Worm (Caenorhabditis elegans): ENCODE data around the gene F22E5.20.
"Not testable (repeated sequence)": the region's sequence is repeated elsewhere in the genome, so short reads cannot be mapped to it uniquely, and the experiment has no call there.

F22E5.20 gene

DNA sequence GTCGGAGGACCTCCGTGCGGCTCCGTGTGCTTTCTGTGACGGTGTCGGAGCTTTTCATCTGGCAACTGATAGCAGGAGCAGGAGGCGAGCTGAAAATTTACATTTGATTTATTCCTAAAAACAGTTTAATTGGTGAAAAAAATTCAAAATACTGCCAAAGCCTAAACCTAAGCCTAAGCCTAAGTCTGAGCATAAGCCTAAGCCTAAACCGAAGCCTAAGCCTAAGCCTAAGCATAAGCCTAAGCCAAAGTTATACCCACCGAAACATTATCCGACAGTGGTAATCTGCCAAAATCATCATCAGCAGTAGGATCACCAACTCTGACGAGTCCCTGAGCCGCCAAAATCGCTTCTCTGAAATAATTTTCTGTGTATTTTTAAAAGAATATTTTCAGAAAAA lies 11.3 kb upstream of the F22E5.20 start:
- no peak for TF ChIP-seq hnd-1 (tag; optimal IDR thresholded peaks at IDR 0.05)
- TF ChIP-seq ceh-13 (GFP tag; optimal IDR thresholded peaks at IDR 0.05), result no peak
- TF ChIP-seq hmbx-1 (tag; optimal IDR thresholded peaks at IDR 0.05), result no peak
- TF ChIP-seq ets-7 (tag; optimal IDR thresholded peaks at IDR 0.05), result no peak
- TF ChIP-seq tbx-11 (GFP tag; IDR thresholded peaks at IDR 0.05), result no peak
- TF ChIP-seq F13C5.2 (tag; optimal IDR thresholded peaks at IDR 0.05), result no peak
- no peak for TF ChIP-seq tra-4 (tag; optimal IDR thresholded peaks at IDR 0.05)
- no peak for TF ChIP-seq ama-1 (optimal IDR thresholded peaks at IDR 0.05)
- TF ChIP-seq flt-1 (GFP tag; IDR thresholded peaks at IDR 0.05), result no peak
- TF ChIP-seq B0310.2 (tag; optimal IDR thresholded peaks at IDR 0.05), result no peak
- no peak for TF ChIP-seq ceh-36 (tag; optimal IDR thresholded peaks at IDR 0.05)
- TF ChIP-seq hmg-4 (GFP tag; optimal IDR thresholded peaks at IDR 0.05), result no peak
- TF ChIP-seq aly-1 (tag; optimal IDR thresholded peaks at IDR 0.05), result no peak

ce11 chrII:2684208-2684607 lies 10.8 kb upstream of the F22E5.20 start, which contains the start of gene ceh-87:
Gene ceh-87, minus strand, starts transcription at chrII:2684308.
- TF ChIP-seq F13C5.2 (tag; optimal IDR thresholded peaks at IDR 0.05) (no peak), tbx-11 (GFP tag; IDR thresholded peaks at IDR 0.05) (no peak), aly-1 (tag; optimal IDR thresholded peaks at IDR 0.05) (no peak), sea-1 (GFP tag; conservative IDR thresholded peaks at IDR 0.05) (no peak)

- TF ChIP-seq hnd-1 (tag; optimal IDR thresholded peaks at IDR 0.05) (no peak), ets-7 (tag; optimal IDR thresholded peaks at IDR 0.05) (no peak), tbx-11 (GFP tag; IDR thresholded peaks at IDR 0.05) (no peak), tbx-37 (GFP tag; conservative IDR thresholded peaks at IDR 0.05) (no peak), ceh-13 (GFP tag; optimal IDR thresholded peaks at IDR 0.05) (no peak), flt-1 (GFP tag; IDR thresholded peaks at IDR 0.05) (no peak), F13C5.2 (tag; optimal IDR thresholded peaks at IDR 0.05) (no peak), aly-1 (tag; optimal IDR thresholded peaks at IDR 0.05) (no peak), ama-1 (optimal IDR thresholded peaks at IDR 0.05) (no peak), pes-1 (GFP tag; IDR thresholded peaks at IDR 0.05) (no peak), hmbx-1 (tag; optimal IDR thresholded peaks at IDR 0.05) (no peak), hmg-4 (GFP tag; optimal IDR thresholded peaks at IDR 0.05) (no peak), B0310.2 (tag; optimal IDR thresholded peaks at IDR 0.05) (no peak), scrt-1 (GFP tag; IDR thresholded peaks at IDR 0.05) (no peak), sea-1 (GFP tag; conservative IDR thresholded peaks at IDR 0.05) (no peak), tra-4 (tag; optimal IDR thresholded peaks at IDR 0.05) (no peak), ceh-36 (tag; optimal IDR thresholded peaks at IDR 0.05) (no peak)
Measured at ce11 chrII:2681118-2681517, 7.7 kb upstream of the F22E5.20 start, which contains the start of gene F34D6.1. Gene F34D6.1, minus strand, starts transcription at chrII:2681218.

DNA sequence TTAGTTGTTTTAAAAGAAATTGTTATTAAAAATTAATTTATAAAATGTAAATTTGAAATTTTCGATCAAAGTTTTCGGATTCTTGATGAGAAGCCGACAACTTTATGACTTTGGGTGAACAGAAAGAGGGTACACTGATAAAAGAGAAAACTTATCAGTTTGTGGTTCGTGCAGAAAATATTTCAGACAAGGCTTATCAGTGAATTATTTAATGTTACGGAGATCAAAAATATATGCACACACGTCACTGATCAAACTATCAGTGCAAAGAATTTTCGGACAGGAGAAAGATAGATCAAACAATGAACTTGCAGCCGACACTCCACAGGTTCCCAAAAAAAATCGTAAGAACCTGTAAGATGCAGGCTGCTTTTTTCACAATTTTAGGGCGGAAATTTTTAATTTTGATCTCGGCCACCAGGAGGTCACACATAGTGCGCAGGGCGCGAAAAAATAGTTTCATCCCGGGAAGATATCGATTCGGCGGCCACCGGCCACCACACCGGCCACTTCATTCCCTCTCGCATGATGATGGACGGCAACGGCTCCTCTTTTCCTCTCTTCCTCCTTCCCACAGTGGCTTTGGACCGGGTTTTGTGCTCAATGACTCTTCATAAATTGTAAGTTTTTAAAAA lies 4.2 kb upstream of the F22E5.20 start, which contains the start of gene F22E5.17:
Gene F22E5.17, plus strand, starts transcription at position 508 of the 635 bp plus-strand sequence.
- TF ChIP-seq hnd-1 (tag; optimal IDR thresholded peaks at IDR 0.05), result no peak
- TF ChIP-seq hmbx-1 (tag; optimal IDR thresholded peaks at IDR 0.05), result no peak
- TF ChIP-seq pes-1 (GFP tag; IDR thresholded peaks at IDR 0.05), result no peak
- TF ChIP-seq tbx-37 (GFP tag; conservative IDR thresholded peaks at IDR 0.05), result no peak
- no peak for TF ChIP-seq ceh-13 (GFP tag; optimal IDR thresholded peaks at IDR 0.05)
- TF ChIP-seq tra-4 (tag; optimal IDR thresholded peaks at IDR 0.05), result no peak
- TF ChIP-seq F13C5.2 (tag; optimal IDR thresholded peaks at IDR 0.05), result no peak
- no peak for TF ChIP-seq scrt-1 (GFP tag; IDR thresholded peaks at IDR 0.05)
- TF ChIP-seq flt-1 (GFP tag; IDR thresholded peaks at IDR 0.05), result no peak
- no peak for TF ChIP-seq aly-1 (tag; optimal IDR thresholded peaks at IDR 0.05)

ce11 chrII:2672320-2672719 lies 1.1 kb downstream of the F22E5.20 start, which contains the start of gene sri-57:
Gene sri-57, minus strand, starts transcription at chrII:2672420.
- TF ChIP-seq pes-1 (GFP tag; IDR thresholded peaks at IDR 0.05); tra-4 (tag; optimal IDR thresholded peaks at IDR 0.05); hnd-1 (tag; optimal IDR thresholded peaks at IDR 0.05): not testable (repeated sequence)

- no peak for TF ChIP-seq ama-1 (optimal IDR thresholded peaks at IDR 0.05)
- no peak for TF ChIP-seq scrt-1 (GFP tag; IDR thresholded peaks at IDR 0.05)
- no peak for TF ChIP-seq tra-4 (tag; optimal IDR thresholded peaks at IDR 0.05)
- TF ChIP-seq ceh-36 (tag; optimal IDR thresholded peaks at IDR 0.05), result no peak
- TF ChIP-seq tbx-11 (GFP tag; IDR thresholded peaks at IDR 0.05), result no peak
- no peak for TF ChIP-seq tbx-37 (GFP tag; conservative IDR thresholded peaks at IDR 0.05)
- no peak for TF ChIP-seq sea-1 (GFP tag; conservative IDR thresholded peaks at IDR 0.05)
- TF ChIP-seq ets-7 (tag; optimal IDR thresholded peaks at IDR 0.05), result no peak
- no peak for TF ChIP-seq flt-1 (GFP tag; IDR thresholded peaks at IDR 0.05)
Measured at ce11 chrII:2665606-2666005, 7.8 kb downstream of the F22E5.20 start, which contains the start of gene F22E5.22. Gene F22E5.22, plus strand, starts transcription at chrII:2665906.

DNA sequence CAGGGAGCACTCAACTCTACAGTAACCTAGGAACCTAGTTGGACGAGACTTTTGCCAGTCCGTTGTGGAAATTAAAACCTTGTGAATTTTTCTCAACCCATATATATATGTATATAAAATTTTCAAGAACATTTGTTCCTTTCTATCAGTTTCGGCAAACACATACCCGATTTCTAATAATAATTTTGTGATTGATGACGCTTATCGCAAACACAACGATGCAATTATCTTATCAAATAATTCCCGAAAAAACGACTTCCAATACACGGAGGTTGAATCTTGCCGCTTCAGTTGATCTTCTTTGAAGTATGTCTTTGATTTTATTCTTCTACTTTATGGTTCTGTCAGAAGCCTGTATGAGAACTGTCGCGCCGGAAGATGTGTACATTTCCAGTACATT lies 8.4 kb downstream of the F22E5.20 start, which contains the start of gene F22E5.2:
Gene F22E5.2, plus strand, starts transcription at position 301 of the 400 bp plus-strand sequence.
- TF ChIP-seq pes-1 (GFP tag; IDR thresholded peaks at IDR 0.05); tbx-37 (GFP tag; conservative IDR thresholded peaks at IDR 0.05); sea-1 (GFP tag; conservative IDR thresholded peaks at IDR 0.05): not testable (repeated sequence)

DNA sequence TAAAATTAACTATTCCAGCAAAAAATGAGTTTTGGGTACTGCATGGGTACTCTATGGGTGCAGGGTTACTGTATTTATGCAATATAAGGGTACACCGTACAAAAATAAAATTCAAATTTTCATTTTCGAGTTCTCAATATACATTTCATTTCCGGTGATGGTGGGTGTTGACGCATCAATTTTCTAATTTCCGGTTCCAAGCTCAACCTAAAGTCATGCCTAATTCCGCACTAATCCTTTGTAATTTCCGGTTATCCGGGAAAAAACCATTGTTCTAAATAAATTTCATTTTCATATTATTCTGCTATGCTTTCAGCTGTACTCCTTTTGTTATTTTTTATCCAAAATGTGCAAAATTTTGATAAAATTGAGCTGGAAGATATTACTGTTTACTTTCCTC lies 14.1 kb downstream of the F22E5.20 start, which contains the start of gene gcy-21:
Gene gcy-21, plus strand, starts transcription at position 301 of the 400 bp plus-strand sequence.
- no peak for TF ChIP-seq ama-1 (optimal IDR thresholded peaks at IDR 0.05)
- TF ChIP-seq F13C5.2 (tag; optimal IDR thresholded peaks at IDR 0.05), result no peak
- no peak for TF ChIP-seq ets-7 (tag; optimal IDR thresholded peaks at IDR 0.05)
- no peak for TF ChIP-seq aly-1 (tag; optimal IDR thresholded peaks at IDR 0.05)
- TF ChIP-seq sea-1 (GFP tag; conservative IDR thresholded peaks at IDR 0.05), result no peak
- no peak for TF ChIP-seq tbx-37 (GFP tag; conservative IDR thresholded peaks at IDR 0.05)
- TF ChIP-seq scrt-1 (GFP tag; IDR thresholded peaks at IDR 0.05), result no peak
- TF ChIP-seq hnd-1 (tag; optimal IDR thresholded peaks at IDR 0.05), result no peak

Measured in whole organism, early embryonic.